Fruit fly (Drosophila melanogaster): Measurements from ENCODE around the gene Zcchc7.
A peak's percentile ranks its signal among the peaks of the same experiment; 100 is the strongest.

Zcchc7 gene

dm6 chr3L:16808139-16808538, 37.0 kb upstream of the Zcchc7 start (continued):
- TF ChIP-seq CG7745 (tag; optimal IDR thresholded peaks at IDR 0.05) (no peak), Fer3 (tag; optimal IDR thresholded peaks at IDR 0.05) (peak; percentile 1), knrl (GFP tag; IDR thresholded peaks at IDR 0.05; ENCODE audit: partially characterized antibody) (no peak), vvl (GFP tag; IDR thresholded peaks at IDR 0.05) (peak; percentile 28), D (optimal IDR thresholded peaks at IDR 0.05) (no peak), D (GFP tag; optimal IDR thresholded peaks at IDR 0.05) (no peak), CG30403 (GFP tag; optimal IDR thresholded peaks at IDR 0.05) (no peak), PHDP (tag; optimal IDR thresholded peaks at IDR 0.05) (no peak), Dip3 (GFP tag; optimal IDR thresholded peaks at IDR 0.05) (no peak), Ets65A (GFP tag) (peak; percentile 75), CG2129 (GFP tag; IDR thresholded peaks at IDR 0.05; ENCODE audit: partially characterized antibody) (no peak), sqz (GFP tag; optimal IDR thresholded peaks at IDR 0.05) (peak; percentile 42), sob (GFP tag; IDR thresholded peaks at IDR 0.05) (peak; percentile 45; the same call in 1 of the 2 replicates), CG17568 (GFP tag; optimal IDR thresholded peaks at IDR 0.05) (no peak), Mes4 (GFP tag; optimal IDR thresholded peaks at IDR 0.05) (no peak), insv (GFP tag; optimal IDR thresholded peaks at IDR 0.05) (peak in 1 of 2 experiments; percentile 4), Spps (tag; optimal IDR thresholded peaks at IDR 0.05) (no peak), CG14710 (tag; optimal IDR thresholded peaks at IDR 0.05) (peak; percentile 61), sna (GFP tag; IDR thresholded peaks at IDR 0.05; ENCODE audit: partially characterized antibody) (no peak), CG4282 (GFP tag; optimal IDR thresholded peaks at IDR 0.05) (no peak), Rfx (GFP tag; IDR thresholded peaks at IDR 0.05) (peak; percentile 55), CG1233 (GFP tag; optimal IDR thresholded peaks at IDR 0.05) (no peak), CG7556 (GFP tag; optimal IDR thresholded peaks at IDR 0.05) (no peak), gfzf (GFP tag; optimal IDR thresholded peaks at IDR 0.05) (peak; percentile 97), Bdp1 (GFP tag; optimal IDR thresholded peaks at IDR 0.05) (no peak), cwo (GFP tag; optimal IDR thresholded peaks at IDR 0.05) (no peak), ab (GFP tag; optimal IDR thresholded peaks at IDR 0.05) (no peak), Nf-YC (tag; optimal IDR thresholded peaks at IDR 0.05) (peak; percentile 30), mld (GFP tag; IDR thresholded peaks at IDR 0.05; ENCODE audit: partially characterized antibody) (no peak), Taf1 (GFP tag; IDR thresholded peaks at IDR 0.05) (no peak), Sin3A (optimal IDR thresholded peaks at IDR 0.05) (peak; percentile 21), E2f2 (GFP tag; IDR thresholded peaks at IDR 0.05) (peak; percentile 83), CG8765 (GFP tag; IDR thresholded peaks at IDR 0.05) (no peak), CG18262 (tag; optimal IDR thresholded peaks at IDR 0.05) (peak; percentile 17), odd (GFP tag; optimal IDR thresholded peaks at IDR 0.05) (no peak), ssp (GFP tag; IDR thresholded peaks at IDR 0.05) (peak; percentile 48; the same call in 1 of the 2 replicates), CG6813 (GFP tag; optimal IDR thresholded peaks at IDR 0.05) (no peak), CG5953 (GFP tag; IDR thresholded peaks at IDR 0.05) (no peak), CG3065 (GFP tag; optimal IDR thresholded peaks at IDR 0.05) (no peak), Dp (GFP tag; optimal IDR thresholded peaks at IDR 0.05) (peak; percentile 76), ind (GFP tag; optimal IDR thresholded peaks at IDR 0.05) (no peak), hbn (GFP tag; IDR thresholded peaks at IDR 0.05; ENCODE audit: partially characterized antibody) (no peak), bigmax (GFP tag; optimal IDR thresholded peaks at IDR 0.05) (no peak), oc (tag; optimal IDR thresholded peaks at IDR 0.05) (no peak), cas (GFP tag; IDR thresholded peaks at IDR 0.05) (no peak), zfh1 (GFP tag; IDR thresholded peaks at IDR 0.05) (0 out of 3 replicates have a peak, but pooled peaks have one; percentile 28), CG4854 (GFP tag; optimal IDR thresholded peaks at IDR 0.05) (peak; percentile 7), Xrp1 (GFP tag; IDR thresholded peaks at IDR 0.05) (no peak), Hey (tag; optimal IDR thresholded peaks at IDR 0.05) (no peak), toy (GFP tag; IDR thresholded peaks at IDR 0.05) (no peak), CG10321 (GFP tag; IDR thresholded peaks at IDR 0.05) (no peak), CG14860 (GFP tag; IDR thresholded peaks at IDR 0.05; ENCODE audit: partially characterized antibody) (no peak)

Data from whole organism, embryonic.